Worm (Caenorhabditis elegans) whole organism, L4/young adult: ENCODE measurements around the gene ceh-62.

Source experiments
- dao-5 ChIP-seq: sonication (generic microtip); optimal IDR thresholded peaks from 2 replicates; lab custom pipeline; 2016; ENCODE audit warnings: missing genotype, missing genetic modification characterization, moderate library complexity, missing compliant biosample characterization
- him-1 ChIP-seq: sonication (generic microtip); optimal IDR thresholded peaks from 2 replicates; lab custom pipeline; 2016; ENCODE audit warnings: missing genotype, missing genetic modification reagents, missing genetic modification characterization, missing compliant biosample characterization

ce11 chrII:10778026-10778425, 27.5 kb upstream of the ceh-62 start, which contains the start of gene mpz-1:
- TF ChIP-seq him-1 (tag; lab: Kevin White, UChicago) (no peak), dao-5 (tag; lab: Kevin White, UChicago) (no peak)
